Fruit fly (Drosophila melanogaster) whole organism, adult: ENCODE measurements around the gene CG7215.

Experiments
- CG11617 ChIP-seq: fragments of 200-800 bp; sonication (Bioruptor generic); optimal IDR thresholded peaks from 2 replicates; lab custom pipeline; 2017; ENCODE audit warnings: mild to moderate bottlenecking, missing biosample characterization, missing genetic modification reagents, missing genetic modification characterization
- CG12768 ChIP-seq: fragments of 200-800 bp; sonication (Bioruptor generic); optimal IDR thresholded peaks from 2 replicates; lab custom pipeline; 2017; ENCODE audit warnings: missing biosample characterization, missing genetic modification characterization, mild to moderate bottlenecking, moderate library complexity, missing genetic modification reagents
- CG14711 ChIP-seq: fragments of 200-800 bp; sonication (Bioruptor generic); optimal IDR thresholded peaks from 2 replicates; lab custom pipeline; 2018; ENCODE audit warnings: missing biosample characterization, mild to moderate bottlenecking, missing genetic modification characterization, moderate library complexity
- CG1620 ChIP-seq: fragments of 200-800 bp; sonication (Bioruptor generic); optimal IDR thresholded peaks from 2 replicates; lab custom pipeline; 2016; ENCODE audit warnings: missing biosample characterization, missing genetic modification characterization
- CG33017 ChIP-seq: fragments of 200-800 bp; sonication (Bioruptor generic); optimal IDR thresholded peaks from 2 replicates; lab custom pipeline; 2018; ENCODE audit warnings: missing biosample characterization, mild to moderate bottlenecking, missing genetic modification characterization, moderate library complexity
- CG5204 ChIP-seq: fragments of 200-800 bp; sonication (Bioruptor generic); optimal IDR thresholded peaks from 2 replicates; lab custom pipeline; 2016; ENCODE audit warnings: missing biosample characterization, missing genetic modification characterization
- CG7045 ChIP-seq: fragments of 200-800 bp; sonication (Bioruptor generic); optimal IDR thresholded peaks from 2 replicates; lab custom pipeline; 2017; ENCODE audit warnings: missing biosample characterization, mild to moderate bottlenecking, missing genetic modification characterization
- CG7101 ChIP-seq: fragments of 200-800 bp; sonication (Bioruptor generic); optimal IDR thresholded peaks from 2 replicates; lab custom pipeline; 2018; ENCODE audit warnings: missing biosample characterization, mild to moderate bottlenecking, missing genetic modification characterization, moderate library complexity
- Clk ChIP-seq: fragments of 200-800 bp; sonication (Bioruptor generic); optimal IDR thresholded peaks from 2 replicates; lab custom pipeline; 2017; ENCODE audit warnings: missing biosample characterization, missing genetic modification characterization
- Crg-1 ChIP-seq: fragments of 200-800 bp; sonication (Bioruptor generic); optimal IDR thresholded peaks from 2 replicates; lab custom pipeline; 2016; ENCODE audit warnings: missing biosample characterization, missing genetic modification characterization
- Hr96 ChIP-seq: fragments of 200-800 bp; sonication (Bioruptor generic); optimal IDR thresholded peaks from 2 replicates; lab custom pipeline; 2016; ENCODE audit warnings: missing biosample characterization, missing genetic modification characterization
- Mnt ChIP-seq: fragments of 200-800 bp; sonication (Bioruptor generic); optimal IDR thresholded peaks from 2 replicates; lab custom pipeline; 2016; ENCODE audit warnings: missing biosample characterization, mild to moderate bottlenecking, missing genetic modification characterization
- bab1 ChIP-seq: fragments of 200-800 bp; sonication (Bioruptor generic); optimal IDR thresholded peaks from 3 replicates; lab custom pipeline; 2019; ENCODE audit warnings: missing biosample characterization, mild to moderate bottlenecking, missing genetic modification characterization, moderate library complexity
- cic ChIP-seq: fragments of 200-800 bp; sonication (Bioruptor generic); optimal IDR thresholded peaks from 2 replicates; lab custom pipeline; 2017; ENCODE audit warnings: missing biosample characterization, mild to moderate bottlenecking, missing genetic modification characterization, moderate library complexity
- cnc ChIP-seq, 2 experiments: fragments of >200 bp; optimal IDR thresholded peaks; 2 replicates each; lab custom pipeline; 2017
- kay ChIP-seq: fragments of 200-800 bp; sonication (Bioruptor generic); peaks from one replicate; lab custom pipeline; 2016; ENCODE audit warnings: missing biosample characterization, missing genetic modification characterization, borderline replicate concordance
- ovo ChIP-seq: fragments of 200-800 bp; sonication (Bioruptor generic); optimal IDR thresholded peaks from 2 replicates; lab custom pipeline; 2016; ENCODE audit warnings: missing biosample characterization, missing genetic modification characterization
- pad ChIP-seq: fragments of 200-800 bp; sonication (Bioruptor generic); optimal IDR thresholded peaks from 3 replicates; lab custom pipeline; 2017; ENCODE audit warnings: missing biosample characterization, missing genetic modification characterization, mild to moderate bottlenecking, moderate library complexity, missing genetic modification reagents
- tj ChIP-seq: fragments of 200-800 bp; sonication (Bioruptor generic); optimal IDR thresholded peaks from 3 replicates; lab custom pipeline; 2017; ENCODE audit warnings: missing biosample characterization, mild to moderate bottlenecking, missing genetic modification characterization, moderate library complexity
- toe ChIP-seq: fragments of 200-800 bp; sonication (Bioruptor generic); optimal IDR thresholded peaks from 2 replicates; lab custom pipeline; 2016; ENCODE audit warnings: missing biosample characterization, missing genetic modification characterization

The CG7215 gene

dm6 chr3R:18168398-18168797, 1.3 kb upstream of the CG7215 start:
- TF ChIP-seq CG7101 (tag; lab: Kevin White, UChicago) (peak; percentile 73), toe (peak; percentile 37), bab1 (GFP tag; lab: Kevin White, UChicago) (peak; percentile 37), cic (peak; percentile 22), CG11617 (peak; percentile 13), pad (GFP tag; lab: Kevin White, UChicago) (peak; percentile 17), Clk (peak; percentile 66), CG33017 (tag; lab: Kevin White, UChicago) (peak; percentile 25), tj (GFP tag; lab: Kevin White, UChicago) (no peak), CG1620 (no peak), CG7045 (GFP tag; lab: Kevin White, UChicago) (peak; percentile 65), CG12768 (peak; percentile 82), CG14711 (peak; percentile 89), Mnt (GFP tag; lab: Kevin White, UChicago) (no peak), ovo (no peak)

dm6 chr3R:18167416-18168237, 554 bp upstream of the CG7215 start, which contains the start of gene wrd:
TSS of gene wrd (plus strand) at chr3R:18167757.
- TF ChIP-seq pad (GFP tag; lab: Kevin White, UChicago) (no peak), cnc (optimal IDR thresholded peaks at IDR 0.05; lab: Kevin White, UChicago) (no peak), bab1 (GFP tag; lab: Kevin White, UChicago) (peak; percentile 29), CG5204 (peak; percentile 46), ovo (peak; percentile 26), CG12768 (peak; percentile 14), tj (GFP tag; lab: Kevin White, UChicago) (peak; percentile 41), CG7101 (tag; lab: Kevin White, UChicago) (no peak), cic (peak; percentile 54), Hr96 (GFP tag; lab: Kevin White, UChicago) (peak; percentile 29), CG33017 (tag; lab: Kevin White, UChicago) (no peak), CG1620 (peak; percentile 27), kay (GFP tag; lab: Kevin White, UChicago) (no peak), CG14711 (no peak), Crg-1 (GFP tag; lab: Kevin White, UChicago) (no peak), toe (peak; percentile 61), CG7045 (GFP tag; lab: Kevin White, UChicago) (no peak), Clk (no peak), CG11617 (no peak), Mnt (GFP tag; lab: Kevin White, UChicago) (peak; percentile 54)

dm6 chr3R:18166261-18166720, 782 bp downstream of the CG7215 start:
- TF ChIP-seq Hr96 (GFP tag; lab: Kevin White, UChicago) (no peak), bab1 (GFP tag; lab: Kevin White, UChicago) (no peak), Mnt (GFP tag; lab: Kevin White, UChicago) (peak; percentile 43), CG33017 (tag; lab: Kevin White, UChicago) (peak; percentile 11), tj (GFP tag; lab: Kevin White, UChicago) (peak; percentile 25)

dm6 chr3R:18164052-18164722, 2.9 kb downstream of the CG7215 start, which contains the start of the genes CG7218 and Cbp20:
TSS of gene CG7218 (minus strand) at chr3R:18164397.
TSS of gene Cbp20 (plus strand) at chr3R:18164661.
- TF ChIP-seq CG11617 (peak; percentile 70), tj (GFP tag; lab: Kevin White, UChicago) (peak; percentile 68), Clk (peak; percentile 32), toe (peak; percentile 75), ovo (peak; percentile 60), Crg-1 (GFP tag; lab: Kevin White, UChicago) (peak; percentile 82), CG12768 (peak; percentile 84), CG7101 (tag; lab: Kevin White, UChicago) (peak; percentile 81), Mnt (GFP tag; lab: Kevin White, UChicago) (peak; percentile 44), CG5204 (peak; percentile 79), pad (GFP tag; lab: Kevin White, UChicago) (peak; percentile 66), CG33017 (tag; lab: Kevin White, UChicago) (peak; percentile 69), cic (peak; percentile 13), CG14711 (peak; percentile 73), CG7045 (GFP tag; lab: Kevin White, UChicago) (peak; percentile 66), kay (GFP tag; lab: Kevin White, UChicago) (no peak), cnc (optimal IDR thresholded peaks at IDR 0.05; lab: Kevin White, UChicago) (no peak), CG1620 (peak; percentile 80), Hr96 (GFP tag; lab: Kevin White, UChicago) (peak; percentile 75), bab1 (GFP tag; lab: Kevin White, UChicago) (peak; percentile 72)

dm6 chr3R:18160165-18160814, 6.8 kb downstream of the CG7215 start:
- TF ChIP-seq cic (peak; percentile 82), pad (GFP tag; lab: Kevin White, UChicago) (peak; percentile 92), CG12768 (no peak)
